Fruit fly (Drosophila melanogaster) whole organism, embryonic: ENCODE data around the gene CG43218.

ENCODE experiments used
- Bgb ChIP-seq: fragments of 200-800 bp; sonication (Bioruptor generic); IDR thresholded peaks from 2 replicates; pipeline ENCODE4 v1.3.6; 2022; ENCODE audit warnings: missing biosample characterization, missing genetic modification characterization; ENCODE audit not compliant: partially characterized antibody
- C15 ChIP-seq: fragments of 200-800 bp; sonication (Bioruptor generic); IDR thresholded peaks from 3 replicates; pipeline ENCODE4 v1.3.6; 2022; ENCODE audit warnings: missing biosample characterization, missing genetic modification characterization
- CG10267 ChIP-seq: fragments of 200-800 bp; sonication (Bioruptor generic); optimal IDR thresholded peaks from 2 replicates; lab custom pipeline; 2018; ENCODE audit warnings: missing biosample characterization, mild to moderate bottlenecking, missing genetic modification characterization, moderate library complexity
- CG8765 ChIP-seq: fragments of 200-800 bp; sonication (Bioruptor generic); IDR thresholded peaks from 2 replicates; pipeline ENCODE4 v1.3.6; 2022; ENCODE audit warnings: missing biosample characterization, missing genetic modification characterization
- Sry-β ChIP-seq: fragments of 200-800 bp; sonication (Bioruptor generic); optimal IDR thresholded peaks from 2 replicates; lab custom pipeline; 2018; ENCODE audit warnings: missing biosample characterization, mild to moderate bottlenecking, missing genetic modification characterization, moderate library complexity
- Xbp1 ChIP-seq: fragments of 200-800 bp; sonication (Bioruptor generic); optimal IDR thresholded peaks from 3 replicates; lab custom pipeline; 2016; ENCODE audit warnings: missing biosample characterization, mild to moderate bottlenecking, missing genetic modification characterization
- gsb ChIP-seq: fragments of 200-800 bp; sonication (Bioruptor generic); IDR thresholded peaks from 2 replicates; pipeline ENCODE4 v1.3.6; 2022; ENCODE audit warnings: missing biosample characterization, missing genetic modification characterization
- jumu ChIP-seq: fragments of 200-800 bp; sonication (Bioruptor generic); optimal IDR thresholded peaks from 3 replicates; lab custom pipeline; 2016; ENCODE audit warnings: missing biosample characterization, missing genetic modification characterization
- lbe ChIP-seq: fragments of 200-800 bp; sonication (Bioruptor generic); optimal IDR thresholded peaks from 2 replicates; lab custom pipeline; 2016; ENCODE audit warnings: missing biosample characterization, mild to moderate bottlenecking, missing genetic modification characterization
- nerfin-1 ChIP-seq: fragments of 200-800 bp; sonication (Bioruptor generic); optimal IDR thresholded peaks from 3 replicates; lab custom pipeline; 2019; ENCODE audit warnings: missing biosample characterization, mild to moderate bottlenecking, missing genetic modification characterization, moderate library complexity
- ranshi ChIP-seq: fragments of 200-800 bp; sonication (Bioruptor generic); IDR thresholded peaks from 2 replicates; pipeline ENCODE4 v1.3.6; 2022; ENCODE audit warnings: missing biosample characterization, missing genetic modification characterization
- sens ChIP-seq: fragments of 200-800 bp; sonication (Bioruptor generic); peaks from one replicate; lab custom pipeline; 2016; ENCODE audit warnings: missing biosample characterization, missing genetic modification characterization
- sim ChIP-seq: fragments of 200-800 bp; sonication (Bioruptor generic); IDR thresholded peaks from 2 replicates; pipeline ENCODE4 v1.3.6; 2022; ENCODE audit warnings: missing biosample characterization, missing genetic modification characterization

- no peak for TF ChIP-seq sim (GFP tag; lab: Robert Waterston, UW)
- TF ChIP-seq CG8765 (GFP tag; lab: Robert Waterston, UW): no peak
- no peak for TF ChIP-seq nerfin-1 (tag; lab: Kevin White, UChicago)
- TF ChIP-seq CG10267 (tag; lab: Kevin White, UChicago): no peak
- TF ChIP-seq gsb (GFP tag; lab: Robert Waterston, UW): no peak
- no peak for TF ChIP-seq lbe (GFP tag; lab: Kevin White, UChicago)
- no peak for TF ChIP-seq sens (GFP tag; lab: Kevin White, UChicago)
- TF ChIP-seq C15 (GFP tag; lab: Robert Waterston, UW): no peak
- TF ChIP-seq Sry-β (GFP tag; lab: Kevin White, UChicago): no peak
- no peak for TF ChIP-seq Xbp1 (GFP tag; lab: Kevin White, UChicago)
- no peak for TF ChIP-seq jumu (GFP tag; lab: Kevin White, UChicago)
- TF ChIP-seq ranshi (GFP tag; lab: Robert Waterston, UW): no peak
- no peak for TF ChIP-seq Bgb (GFP tag; lab: Robert Waterston, UW)
Observed at dm6 chr3L:21284720-21285638, 27.2 kb downstream of the CG43218 start.
